Worm (Caenorhabditis elegans): ENCODE data around the gene M163.21.

M163.21 gene

DNA sequence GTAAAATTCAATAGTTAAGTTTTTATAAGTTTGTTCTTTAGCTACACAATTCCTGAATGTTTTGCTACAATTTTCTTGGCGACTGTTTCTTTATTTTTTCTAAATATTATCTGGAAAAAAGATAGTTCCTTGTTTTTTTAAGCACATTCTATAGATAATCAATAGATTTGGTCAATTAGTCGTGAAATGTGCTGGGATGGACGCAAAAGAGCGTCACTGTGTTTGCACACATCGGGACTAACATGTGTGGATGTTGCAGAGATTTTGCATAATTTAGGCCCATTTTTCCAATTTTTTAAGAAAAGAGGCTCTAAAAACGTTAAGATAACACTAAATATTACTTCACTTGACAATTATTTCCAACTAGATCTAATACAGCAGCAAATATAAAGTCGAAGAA lies 46.8 kb downstream of the M163.21 start:
- TF ChIP-seq dmd-8 (GFP tag; IDR thresholded peaks at IDR 0.05) (no peak), T26A8.4 (GFP tag; IDR thresholded peaks at IDR 0.05) (no peak), aha-1 (tag) (peak; percentile 19), ces-1 (GFP tag; optimal IDR thresholded peaks at IDR 0.05) (no peak), D1046.2 (GFP tag; IDR thresholded peaks at IDR 0.05) (no peak), fkh-10 (GFP tag; optimal IDR thresholded peaks at IDR 0.05) (peak; percentile 29), nhr-42 (GFP tag; IDR thresholded peaks at IDR 0.05) (no peak), spr-1 (tag; optimal IDR thresholded peaks at IDR 0.05) (no peak), lir-3 (tag; optimal IDR thresholded peaks at IDR 0.05) (no peak), F10B5.3 (tag; optimal IDR thresholded peaks at IDR 0.05) (no peak), nhr-11 (tag; optimal IDR thresholded peaks at IDR 0.05) (no peak), zag-1 (tag; optimal IDR thresholded peaks at IDR 0.05) (no peak), madf-9 (GFP tag; conservative IDR thresholded peaks at IDR 0.05) (no peak), hmg-1.1 (GFP tag; IDR thresholded peaks at IDR 0.05) (peak; percentile 30; the same call in 1 of the 2 replicates), nhr-111 (GFP tag; optimal IDR thresholded peaks at IDR 0.05) (no peak), mep-1 (tag; optimal IDR thresholded peaks at IDR 0.05) (peak; percentile 46), lin-38 (GFP tag; IDR thresholded peaks at IDR 0.05) (no peak), set-16 (GFP tag; IDR thresholded peaks at IDR 0.05) (no peak), ceh-20 (GFP tag; IDR thresholded peaks at IDR 0.05) (no peak), ztf-11 (tag; optimal IDR thresholded peaks at IDR 0.05) (no peak), T20F7.1 (GFP tag; optimal IDR thresholded peaks at IDR 0.05) (no peak), nhr-25 (tag; optimal IDR thresholded peaks at IDR 0.05; ENCODE audit: borderline replicate concordance, insufficient read depth) (no peak), rbr-2 (tag; optimal IDR thresholded peaks at IDR 0.05) (no peak), vab-7 (GFP tag; IDR thresholded peaks at IDR 0.05) (no peak), Y48G9A.11 (GFP tag; IDR thresholded peaks at IDR 0.05) (no peak), unc-62 (GFP tag; optimal IDR thresholded peaks at IDR 0.05 in 1 of 2) (peak in 1 of 2 experiments; percentile 84), unc-62 (tag; optimal IDR thresholded peaks at IDR 0.05) (no peak)

DNA sequence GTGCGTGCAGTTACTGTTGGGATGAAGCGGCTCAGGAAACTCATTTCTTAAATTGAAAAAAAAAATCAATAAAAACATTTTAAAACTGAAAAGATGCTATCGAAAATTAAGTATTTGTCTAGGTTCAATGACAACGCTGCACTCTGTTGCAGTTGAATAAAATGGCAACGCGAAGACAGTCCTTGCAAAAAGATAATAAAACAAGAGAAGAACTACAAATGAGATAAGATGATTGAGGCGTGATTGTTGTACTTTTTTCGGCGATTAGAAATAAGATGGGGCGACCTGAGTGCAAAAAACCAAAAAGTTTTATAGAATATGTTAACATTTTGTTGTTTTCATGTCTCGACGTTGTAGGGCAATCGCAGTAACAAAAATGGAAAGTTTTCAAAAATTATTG lies 48.4 kb downstream of the M163.21 start, which contains the start of gene gcsh-1:
gcsh-1 (minus strand) TSS at position 46 of the 400 bp plus-strand sequence.
- TF ChIP-seq egl-27 (tag; optimal IDR thresholded peaks at IDR 0.05) (no peak), dmd-6 (GFP tag; IDR thresholded peaks at IDR 0.05) (peak; percentile 56), pqm-1 (tag; optimal IDR thresholded peaks at IDR 0.05) (peak; percentile 44), sdz-12 (GFP tag; optimal IDR thresholded peaks at IDR 0.05) (no peak), Y5F2A.4 (GFP tag; optimal IDR thresholded peaks at IDR 0.05) (no peak), nhr-28 (tag; optimal IDR thresholded peaks at IDR 0.05) (peak; percentile 67)

DNA sequence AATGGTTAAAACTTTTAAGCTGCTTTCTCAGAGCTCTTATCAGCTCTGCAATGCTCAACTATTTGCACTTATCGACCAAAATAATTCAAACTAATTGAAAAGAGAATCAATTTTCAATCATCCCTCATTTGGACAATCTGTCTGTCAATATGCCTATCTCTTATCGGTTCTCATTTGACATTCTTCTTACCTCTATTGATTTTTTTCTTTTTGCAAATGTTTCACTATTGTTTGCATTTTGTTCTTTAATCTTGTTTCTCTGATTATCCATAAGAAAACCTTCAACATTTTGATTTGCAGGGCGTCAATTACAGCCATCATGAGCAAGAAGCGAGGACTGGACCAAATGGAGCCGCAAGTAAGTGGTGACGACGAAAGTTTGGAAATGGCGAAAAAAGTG lies 49.9 kb downstream of the M163.21 start, which contains the start of gene D1025.10:
D1025.10 (plus strand) TSS at position 301 of the 400 bp plus-strand sequence.
- TF ChIP-seq nhr-77 (tag; optimal IDR thresholded peaks at IDR 0.05) (no peak), nhr-11 (tag; optimal IDR thresholded peaks at IDR 0.05) (no peak), dve-1 (tag; optimal IDR thresholded peaks at IDR 0.05; ENCODE audit: insufficient read depth) (peak; percentile 5), spr-3 (GFP tag; optimal IDR thresholded peaks at IDR 0.05) (no peak), unc-130 (GFP tag; optimal IDR thresholded peaks at IDR 0.05) (no peak), jun-1 (tag; optimal IDR thresholded peaks at IDR 0.05) (no peak), dmd-6 (GFP tag; IDR thresholded peaks at IDR 0.05) (peak; percentile 55; the same call in 1 of the 2 replicates), gei-8 (GFP tag; optimal IDR thresholded peaks at IDR 0.05) (no peak)
